Worm (Caenorhabditis elegans): ENCODE results near the gene tsp-20.

tsp-20 gene

ce11 chrX:12021446-12021845, 12.4 kb downstream of the tsp-20 start:
- TF ChIP-seq ces-1 (GFP tag; optimal IDR thresholded peaks at IDR 0.05) (peak; percentile 13), ztf-11 (tag; optimal IDR thresholded peaks at IDR 0.05) (no peak), nhr-28 (tag; optimal IDR thresholded peaks at IDR 0.05) (no peak), bed-3 (GFP tag; optimal IDR thresholded peaks at IDR 0.05) (no peak), unc-120 (tag; optimal IDR thresholded peaks at IDR 0.05; ENCODE audit: poor library complexity, severe bottlenecking) (no peak)

- TF ChIP-seq unc-62 (GFP tag; optimal IDR thresholded peaks at IDR 0.05) (no peak), lin-32 (GFP tag; optimal IDR thresholded peaks at IDR 0.05) (no peak), tbx-8 (GFP tag; optimal IDR thresholded peaks at IDR 0.05) (no peak), mep-1 (tag; optimal IDR thresholded peaks at IDR 0.05) (peak; percentile 80), nhr-76 (tag; optimal IDR thresholded peaks at IDR 0.05) (no peak), nhr-28 (tag; optimal IDR thresholded peaks at IDR 0.05) (no peak), nhr-2 (tag; optimal IDR thresholded peaks at IDR 0.05) (no peak), cnd-1 (tag; optimal IDR thresholded peaks at IDR 0.05) (no peak), ceh-43 (GFP tag; optimal IDR thresholded peaks at IDR 0.05) (no peak), elt-3 (tag; optimal IDR thresholded peaks at IDR 0.05) (no peak), sptf-1 (tag; optimal IDR thresholded peaks at IDR 0.05) (peak; percentile 53), blmp-1 (tag; optimal IDR thresholded peaks at IDR 0.05) (no peak), zip-8 (tag; optimal IDR thresholded peaks at IDR 0.05) (no peak), drap-1 (GFP tag; optimal IDR thresholded peaks at IDR 0.05) (no peak), flh-1 (GFP tag; optimal IDR thresholded peaks at IDR 0.05) (no peak), unc-120 (tag; optimal IDR thresholded peaks at IDR 0.05; ENCODE audit: poor library complexity, severe bottlenecking) (no peak), mab-5 (tag; optimal IDR thresholded peaks at IDR 0.05) (no peak), sem-2 (GFP tag; optimal IDR thresholded peaks at IDR 0.05) (no peak), ces-1 (GFP tag; optimal IDR thresholded peaks at IDR 0.05) (peak; percentile 4), lsy-2 (tag; optimal IDR thresholded peaks at IDR 0.05) (peak; percentile 39), lin-13 (tag; optimal IDR thresholded peaks at IDR 0.05) (peak; percentile 52), mls-2 (tag; optimal IDR thresholded peaks at IDR 0.05) (peak; percentile 12), ceh-83 (GFP tag; optimal IDR thresholded peaks at IDR 0.05) (no peak), ztf-11 (tag; optimal IDR thresholded peaks at IDR 0.05) (no peak), M03D4.4 (tag; optimal IDR thresholded peaks at IDR 0.05) (no peak), hlh-1 (tag; optimal IDR thresholded peaks at IDR 0.05) (no peak), ceh-39 (tag; optimal IDR thresholded peaks at IDR 0.05) (peak; percentile 38), nhr-237 (tag; optimal IDR thresholded peaks at IDR 0.05) (peak; percentile 41), nhr-12 (tag; optimal IDR thresholded peaks at IDR 0.05) (no peak), snpc-4 (tag; optimal IDR thresholded peaks at IDR 0.05) (no peak), pha-4 (tag; optimal IDR thresholded peaks at IDR 0.05) (peak; percentile 44), elt-1 (tag; optimal IDR thresholded peaks at IDR 0.05; ENCODE audit: borderline replicate concordance, insufficient read depth) (no peak), ham-2 (GFP tag; optimal IDR thresholded peaks at IDR 0.05) (peak; percentile 84), bed-3 (GFP tag; optimal IDR thresholded peaks at IDR 0.05) (no peak), unc-39 (tag; optimal IDR thresholded peaks at IDR 0.05) (no peak)
Measured at ce11 chrX:12017908-12018479, 15.8 kb downstream of the tsp-20 start, which contains the start of the genes nmat-1 and ucr-2.1. nmat-1 (minus strand) TSS chrX:12018043. ucr-2.1 (plus strand) TSS chrX:12018429.

DNA sequence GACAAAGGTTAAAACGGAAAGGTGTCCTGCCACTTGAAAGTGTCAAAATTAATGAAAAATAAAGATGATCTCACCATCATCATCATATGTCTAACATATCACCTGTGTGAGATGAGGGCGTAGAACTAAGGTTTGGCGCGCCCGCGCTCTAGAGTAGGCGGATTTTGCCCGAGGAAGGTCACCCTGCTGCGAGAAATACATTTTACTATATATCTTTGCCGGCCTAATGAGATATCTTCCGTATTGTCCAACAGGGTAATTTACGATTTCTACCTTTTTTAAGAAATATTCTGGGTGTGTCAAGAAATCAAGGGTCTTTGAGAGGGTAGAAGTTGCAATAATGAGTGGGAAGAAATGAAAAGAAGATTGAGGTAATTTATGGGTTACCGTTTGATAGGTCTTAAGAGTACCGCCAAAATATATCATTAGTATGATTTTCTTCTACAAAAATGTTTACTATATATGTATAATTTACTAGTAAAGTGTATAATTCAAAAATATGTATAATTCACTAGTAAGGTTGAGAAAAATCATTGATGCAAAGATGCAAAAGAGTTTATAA, 25.9 kb downstream of the tsp-20 start:
- no peak for TF ChIP-seq lsy-2 (tag; optimal IDR thresholded peaks at IDR 0.05)
- no peak for TF ChIP-seq unc-120 (tag; optimal IDR thresholded peaks at IDR 0.05; ENCODE audit: poor library complexity, severe bottlenecking)
- no peak for TF ChIP-seq nhr-76 (tag; optimal IDR thresholded peaks at IDR 0.05)
- TF ChIP-seq M03D4.4 (tag; optimal IDR thresholded peaks at IDR 0.05): no peak
- no peak for TF ChIP-seq drap-1 (GFP tag; optimal IDR thresholded peaks at IDR 0.05)
- no peak for TF ChIP-seq cnd-1 (tag; optimal IDR thresholded peaks at IDR 0.05)
- TF ChIP-seq pha-4 (tag; optimal IDR thresholded peaks at IDR 0.05): no peak

- TF ChIP-seq zip-8 (tag; optimal IDR thresholded peaks at IDR 0.05) (no peak), unc-62 (GFP tag; optimal IDR thresholded peaks at IDR 0.05) (no peak), nhr-237 (tag; optimal IDR thresholded peaks at IDR 0.05) (no peak), lin-32 (GFP tag; optimal IDR thresholded peaks at IDR 0.05) (no peak), cnd-1 (tag; optimal IDR thresholded peaks at IDR 0.05) (no peak), ceh-43 (GFP tag; optimal IDR thresholded peaks at IDR 0.05) (no peak)
Measured at ce11 chrX:12006470-12006869, 27.4 kb downstream of the tsp-20 start.
